Worm (Caenorhabditis elegans): Measurements from ENCODE around the gene C49F8.15.

C49F8.15 gene

ce11 chrX:13362486-13362885 lies at the start of gene C49F8.15:
Gene C49F8.15, minus strand, starts transcription at chrX:13362586.
- TF ChIP-seq fkh-10 (GFP tag; optimal IDR thresholded peaks at IDR 0.05) (no peak), ceh-28 (tag; optimal IDR thresholded peaks at IDR 0.05) (no peak)

DNA sequence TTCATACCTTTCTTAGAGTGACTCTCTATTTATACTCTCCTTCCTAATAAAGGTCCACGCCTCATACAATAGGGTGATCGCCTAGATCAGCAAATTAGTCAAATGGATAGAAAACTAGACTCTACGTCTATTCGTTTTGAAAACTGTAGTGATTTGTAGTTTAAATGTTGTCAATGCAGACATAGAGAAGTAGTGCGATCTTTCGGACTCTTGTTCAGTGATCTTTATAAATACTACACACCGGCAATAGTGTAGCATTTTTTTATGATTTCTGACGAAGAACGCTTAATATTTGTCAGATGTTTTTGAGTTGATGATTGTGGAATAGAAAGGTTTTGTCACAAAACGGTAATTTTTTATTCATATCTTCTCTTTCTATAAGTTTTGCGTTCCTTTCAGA lies 48.9 kb upstream of the C49F8.15 start:
- TF ChIP-seq nhr-77 (tag; optimal IDR thresholded peaks at IDR 0.05), result no peak
- TF ChIP-seq pqm-1 (tag; optimal IDR thresholded peaks at IDR 0.05), result no peak
- no peak for TF ChIP-seq ztf-11 (tag; optimal IDR thresholded peaks at IDR 0.05)
- TF ChIP-seq lin-15B (tag; optimal IDR thresholded peaks at IDR 0.05), result no peak
- no peak for TF ChIP-seq egl-27 (tag; optimal IDR thresholded peaks at IDR 0.05)
- peak; percentile 4 for TF ChIP-seq elt-2 (tag; optimal IDR thresholded peaks at IDR 0.05)

- TF ChIP-seq pqm-1 (tag; optimal IDR thresholded peaks at IDR 0.05), result peak; percentile 50
- TF ChIP-seq pha-4 (tag; optimal IDR thresholded peaks at IDR 0.05), result no peak
- no peak for TF ChIP-seq unc-62 (GFP tag; optimal IDR thresholded peaks at IDR 0.05)
- no peak for TF ChIP-seq ceh-82 (tag; optimal IDR thresholded peaks at IDR 0.05)
- no peak for TF ChIP-seq nhr-23 (tag; optimal IDR thresholded peaks at IDR 0.05)
- peak; percentile 47 for TF ChIP-seq elt-2 (tag; optimal IDR thresholded peaks at IDR 0.05)
These were observed 47.2 kb upstream of the C49F8.15 start, which contains the start of the genes cyp-13B1 and C29F7.1 for ce11 chrX:13409543-13409942. Gene cyp-13B1, minus strand, starts transcription at chrX:13409643. Gene C29F7.1, plus strand, starts transcription at chrX:13409936.

DNA sequence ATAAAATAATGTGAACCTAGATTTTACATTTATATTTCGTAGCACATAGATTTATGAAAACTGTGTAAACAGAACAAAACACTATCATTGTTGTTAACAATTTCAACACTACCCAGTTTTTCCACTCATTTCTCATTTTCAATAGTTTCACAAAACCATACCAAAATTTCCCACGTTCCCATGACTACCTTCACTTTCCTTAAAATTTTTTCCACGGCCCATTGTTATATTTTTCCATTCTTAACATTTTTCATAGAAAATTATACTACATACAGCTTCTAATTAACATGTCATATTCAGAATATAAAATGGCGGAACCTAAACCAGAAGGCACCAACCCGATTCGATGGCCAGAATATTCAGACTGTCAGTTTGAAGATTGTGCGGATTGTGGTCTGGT lies 39.4 kb upstream of the C49F8.15 start, which contains the start of gene F02C12.1:
Gene F02C12.1, plus strand, starts transcription at position 301 of the 400 bp plus-strand sequence.
- no peak for TF ChIP-seq ceh-16 (tag; optimal IDR thresholded peaks at IDR 0.05)
- TF ChIP-seq skn-1 (tag; optimal IDR thresholded peaks at IDR 0.05), result no peak
- TF ChIP-seq egl-27 (tag; optimal IDR thresholded peaks at IDR 0.05), result no peak
- no peak for TF ChIP-seq daf-12 (tag; optimal IDR thresholded peaks at IDR 0.05)
- TF ChIP-seq unc-62 (GFP tag; optimal IDR thresholded peaks at IDR 0.05), result no peak
- no peak for TF ChIP-seq pqm-1 (tag; optimal IDR thresholded peaks at IDR 0.05)
- TF ChIP-seq nhr-28 (tag; optimal IDR thresholded peaks at IDR 0.05), result no peak
- no peak for TF ChIP-seq nhr-11 (tag; optimal IDR thresholded peaks at IDR 0.05)
- TF ChIP-seq pha-4 (tag; optimal IDR thresholded peaks at IDR 0.05), result no peak

ce11 chrX:13401311-13401710 lies 38.9 kb upstream of the C49F8.15 start:
- peak; percentile 43 for TF ChIP-seq elt-2 (tag; optimal IDR thresholded peaks at IDR 0.05)
- TF ChIP-seq pqm-1 (tag; optimal IDR thresholded peaks at IDR 0.05), result peak; percentile 62
- TF ChIP-seq nhr-23 (tag; optimal IDR thresholded peaks at IDR 0.05), result no peak
- peak; percentile 90 for TF ChIP-seq pha-4 (tag; optimal IDR thresholded peaks at IDR 0.05)
- no peak for TF ChIP-seq nhr-28 (tag; optimal IDR thresholded peaks at IDR 0.05)
- peak; percentile 3 for TF ChIP-seq nfya-1 (tag; optimal IDR thresholded peaks at IDR 0.05; ENCODE audit: insufficient read depth)
- TF ChIP-seq lsy-12 (tag; optimal IDR thresholded peaks at IDR 0.05), result no peak

ce11 chrX:13399221-13399620 lies 36.8 kb upstream of the C49F8.15 start, which contains the start of gene F02C12.2:
Gene F02C12.2, minus strand, starts transcription at chrX:13399321.
- TF ChIP-seq nhr-43 (tag; optimal IDR thresholded peaks at IDR 0.05; ENCODE audit: poor library complexity, severe bottlenecking) (no peak), daf-12 (tag; optimal IDR thresholded peaks at IDR 0.05) (no peak), unc-62 (GFP tag; optimal IDR thresholded peaks at IDR 0.05) (no peak), pha-4 (tag; optimal IDR thresholded peaks at IDR 0.05) (no peak), lsy-12 (tag; optimal IDR thresholded peaks at IDR 0.05) (no peak), hmg-11 (tag; optimal IDR thresholded peaks at IDR 0.05) (no peak), fkh-2 (tag; optimal IDR thresholded peaks at IDR 0.05) (no peak), ceh-9 (tag; optimal IDR thresholded peaks at IDR 0.05) (no peak), nhr-12 (tag; optimal IDR thresholded peaks at IDR 0.05) (no peak), ceh-82 (tag; optimal IDR thresholded peaks at IDR 0.05) (no peak)

DNA sequence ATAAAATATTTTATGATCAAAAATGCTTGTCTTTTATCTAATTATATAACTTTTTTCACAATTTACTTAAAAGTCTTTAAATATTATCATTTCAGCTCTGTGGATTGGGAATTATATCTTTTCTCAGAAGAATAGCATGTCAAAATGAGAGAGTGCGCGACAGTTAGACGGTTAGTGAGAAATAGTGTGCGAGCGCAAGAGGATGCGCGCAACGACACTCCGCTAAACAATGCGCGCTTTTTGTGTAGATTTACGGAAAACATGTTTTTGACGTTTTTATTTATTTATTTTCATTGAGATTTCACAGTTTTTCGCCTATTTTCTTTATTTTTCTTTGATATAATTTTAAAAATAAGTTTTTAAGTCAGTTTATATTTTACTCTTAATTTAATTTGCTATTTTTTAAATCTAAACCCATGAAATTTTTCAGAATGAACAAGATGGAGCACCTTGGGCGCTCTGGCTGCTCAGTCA lies 34.2 kb upstream of the C49F8.15 start, which contains the start of gene F02C12.3:
Gene F02C12.3, plus strand, starts transcription at position 424 of the 474 bp plus-strand sequence.
- peak; percentile 97 for TF ChIP-seq R02D3.7 (tag; optimal IDR thresholded peaks at IDR 0.05)
- TF ChIP-seq pqm-1 (tag; optimal IDR thresholded peaks at IDR 0.05), result peak; percentile 36
- no peak for TF ChIP-seq fos-1 (tag; optimal IDR thresholded peaks at IDR 0.05)
- no peak for TF ChIP-seq ceh-16 (tag; optimal IDR thresholded peaks at IDR 0.05)
- TF ChIP-seq fkh-10 (GFP tag; optimal IDR thresholded peaks at IDR 0.05), result peak; percentile 39
- no peak for TF ChIP-seq nhr-11 (tag; optimal IDR thresholded peaks at IDR 0.05)
- peak; percentile 64 for TF ChIP-seq nhr-43 (tag; optimal IDR thresholded peaks at IDR 0.05; ENCODE audit: poor library complexity, severe bottlenecking)
- TF ChIP-seq ceh-28 (tag; optimal IDR thresholded peaks at IDR 0.05), result peak; percentile 46
- TF ChIP-seq nhr-25 (tag; optimal IDR thresholded peaks at IDR 0.05), result peak; percentile 84
- peak; percentile 66 for TF ChIP-seq skn-1 (tag; optimal IDR thresholded peaks at IDR 0.05)
- TF ChIP-seq snpc-4 (tag; optimal IDR thresholded peaks at IDR 0.05), result peak; percentile 47
- no peak for TF ChIP-seq mdl-1 (tag; optimal IDR thresholded peaks at IDR 0.05)
- no peak for TF ChIP-seq ZK546.5 (tag; optimal IDR thresholded peaks at IDR 0.05)
- TF ChIP-seq nhr-23 (tag; optimal IDR thresholded peaks at IDR 0.05), result peak; percentile 88
- TF ChIP-seq jun-1 (tag; optimal IDR thresholded peaks at IDR 0.05), result peak; percentile 49
- peak; percentile 46 for TF ChIP-seq egl-5 (tag; optimal IDR thresholded peaks at IDR 0.05)
- TF ChIP-seq aly-2 (tag; optimal IDR thresholded peaks at IDR 0.05), result no peak
- TF ChIP-seq lin-15B (tag; optimal IDR thresholded peaks at IDR 0.05), result peak; percentile 91
- no peak for TF ChIP-seq zag-1 (tag; optimal IDR thresholded peaks at IDR 0.05)
- no peak for TF ChIP-seq daf-12 (tag; optimal IDR thresholded peaks at IDR 0.05)
- no peak for TF ChIP-seq ceh-9 (tag; optimal IDR thresholded peaks at IDR 0.05)
- TF ChIP-seq nfya-1 (tag; optimal IDR thresholded peaks at IDR 0.05; ENCODE audit: insufficient read depth), result peak; percentile 87
- no peak for TF ChIP-seq nhr-76 (tag; optimal IDR thresholded peaks at IDR 0.05)
- TF ChIP-seq hmg-11 (tag; optimal IDR thresholded peaks at IDR 0.05), result peak; percentile 74
- no peak for TF ChIP-seq nhr-77 (tag; optimal IDR thresholded peaks at IDR 0.05)
- TF ChIP-seq pha-4 (tag; optimal IDR thresholded peaks at IDR 0.05), result peak; percentile 90
- peak; percentile 65 for TF ChIP-seq tbx-2 (tag; optimal IDR thresholded peaks at IDR 0.05)
